Fruit fly (Drosophila melanogaster) whole organism, embryonic: ENCODE measurements around the gene CG1463.

Experiments
- Aef1 ChIP-seq: fragments of 200-800 bp; sonication (Bioruptor generic); IDR thresholded peaks from 3 replicates; pipeline ENCODE4 v1.3.6; 2022; ENCODE audit warnings: missing biosample characterization, missing genetic modification characterization
- CG10543 ChIP-seq: fragments of 200-800 bp; sonication (Bioruptor generic); optimal IDR thresholded peaks from 3 replicates; lab custom pipeline; 2017; ENCODE audit warnings: missing biosample characterization, mild to moderate bottlenecking, missing genetic modification characterization, moderate library complexity
- CG11695 ChIP-seq: fragments of 200-800 bp; sonication (Bioruptor generic); IDR thresholded peaks from 3 replicates; pipeline ENCODE4 v1.3.6; 2022; ENCODE audit warnings: missing biosample characterization, missing genetic modification characterization
- CG12769 ChIP-seq: fragments of 200-800 bp; sonication (Bioruptor generic); optimal IDR thresholded peaks from 2 replicates; lab custom pipeline; 2019; ENCODE audit warnings: missing biosample characterization, mild to moderate bottlenecking, missing genetic modification characterization, moderate library complexity
- CG13624 ChIP-seq: fragments of 200-800 bp; sonication (Bioruptor generic); optimal IDR thresholded peaks from 2 replicates; lab custom pipeline; 2016; ENCODE audit warnings: missing biosample characterization, missing genetic modification characterization
- CG15479 ChIP-seq: fragments of 200-800 bp; sonication (Bioruptor generic); optimal IDR thresholded peaks from 3 replicates; lab custom pipeline; 2019; ENCODE audit warnings: missing biosample characterization, mild to moderate bottlenecking, missing genetic modification characterization, moderate library complexity
- CG1832 ChIP-seq: fragments of 200-800 bp; sonication (Bioruptor generic); optimal IDR thresholded peaks from 2 replicates; lab custom pipeline; 2017; ENCODE audit warnings: missing biosample characterization, mild to moderate bottlenecking, missing genetic modification characterization, inconsistent platforms
- CG18599 ChIP-seq: fragments of 200-800 bp; sonication (Bioruptor generic); optimal IDR thresholded peaks from 3 replicates; lab custom pipeline; 2017; ENCODE audit warnings: missing biosample characterization, missing genetic modification characterization, mild to moderate bottlenecking, moderate library complexity, missing genetic modification reagents
- CG32532 ChIP-seq: fragments of 200-800 bp; sonication (Bioruptor generic); IDR thresholded peaks from 2 replicates; pipeline ENCODE4 v1.3.6; 2022; ENCODE audit warnings: missing biosample characterization, missing genetic modification characterization
- CG34422 ChIP-seq: fragments of 200-800 bp; sonication (Bioruptor generic); IDR thresholded peaks from 3 replicates; pipeline ENCODE4 v1.3.6; 2022; ENCODE audit warnings: missing biosample characterization, missing genetic modification characterization
- CG4282 ChIP-seq: fragments of 200-800 bp; sonication (Bioruptor generic); optimal IDR thresholded peaks from 2 replicates; lab custom pipeline; 2016; ENCODE audit warnings: missing biosample characterization, missing genetic modification characterization
- CG4707 ChIP-seq: fragments of 200-800 bp; sonication (Bioruptor generic); optimal IDR thresholded peaks from 2 replicates; lab custom pipeline; 2018; ENCODE audit warnings: missing biosample characterization, mild to moderate bottlenecking, missing genetic modification characterization, moderate library complexity
- CG6175 ChIP-seq: fragments of 200-800 bp; sonication (Bioruptor generic); IDR thresholded peaks from 3 replicates; pipeline ENCODE4 v1.3.6; 2022; ENCODE audit warnings: missing biosample characterization, missing genetic modification characterization
- CG6813 ChIP-seq: fragments of 200-800 bp; sonication (Bioruptor generic); optimal IDR thresholded peaks from 2 replicates; lab custom pipeline; 2017; ENCODE audit warnings: missing biosample characterization, missing genetic modification characterization, mild to moderate bottlenecking, moderate library complexity, missing genetic modification reagents
- CG7786 ChIP-seq: fragments of 200-800 bp; sonication (Bioruptor generic); optimal IDR thresholded peaks from 2 replicates; lab custom pipeline; 2016; ENCODE audit warnings: missing biosample characterization, missing genetic modification characterization
- CG7987 ChIP-seq: fragments of 200-800 bp; sonication (Bioruptor generic); optimal IDR thresholded peaks from 2 replicates; lab custom pipeline; 2018; ENCODE audit warnings: missing biosample characterization, mild to moderate bottlenecking, missing genetic modification characterization, moderate library complexity
- D19A ChIP-seq: fragments of 200-800 bp; optimal IDR thresholded peaks from 3 replicates; lab custom pipeline; 2019; ENCODE audit warnings: missing biosample characterization, mild to moderate bottlenecking, missing genetic modification characterization, moderate library complexity
- ERR ChIP-seq: fragments of 200-800 bp; sonication (Bioruptor generic); optimal IDR thresholded peaks from 2 replicates; lab custom pipeline; 2016; ENCODE audit warnings: missing biosample characterization, missing genetic modification characterization
- Fer1 ChIP-seq: fragments of 200-800 bp; sonication (Bioruptor generic); optimal IDR thresholded peaks from 2 replicates; lab custom pipeline; 2017; ENCODE audit warnings: missing biosample characterization, mild to moderate bottlenecking, missing genetic modification characterization
- Hmr ChIP-seq: fragments of 200-800 bp; sonication (Bioruptor generic); optimal IDR thresholded peaks from 3 replicates; lab custom pipeline; 2017; ENCODE audit warnings: mild to moderate bottlenecking, missing biosample characterization, missing genetic modification reagents, missing genetic modification characterization
- Hr51 ChIP-seq, 2 experiments: fragments of 200-800 bp; sonication (Bioruptor generic); optimal IDR thresholded peaks; 2 replicates in 1 of 2; 3 replicates in 1 of 2; lab custom pipeline; 2016 to 2018; ENCODE audit warnings: missing biosample characterization in 2 of 2, missing genetic modification characterization in 2 of 2, mild to moderate bottlenecking in 1 of 2, moderate library complexity in 1 of 2
- Meics ChIP-seq: fragments of 200-800 bp; sonication (Bioruptor generic); optimal IDR thresholded peaks from 2 replicates; lab custom pipeline; 2017; ENCODE audit warnings: missing biosample characterization, mild to moderate bottlenecking, missing genetic modification characterization
- Neu2 ChIP-seq: fragments of 200-800 bp; sonication (Bioruptor generic); optimal IDR thresholded peaks from 3 replicates; lab custom pipeline; 2016; ENCODE audit warnings: missing biosample characterization, missing genetic modification characterization, borderline replicate concordance
- Sry-β ChIP-seq: fragments of 200-800 bp; sonication (Bioruptor generic); optimal IDR thresholded peaks from 2 replicates; lab custom pipeline; 2018; ENCODE audit warnings: missing biosample characterization, mild to moderate bottlenecking, missing genetic modification characterization, moderate library complexity
- Xbp1 ChIP-seq: fragments of 200-800 bp; sonication (Bioruptor generic); optimal IDR thresholded peaks from 3 replicates; lab custom pipeline; 2016; ENCODE audit warnings: missing biosample characterization, mild to moderate bottlenecking, missing genetic modification characterization
- Xrp1 ChIP-seq: fragments of 200-800 bp; sonication (Bioruptor generic); IDR thresholded peaks from 2 replicates; pipeline ENCODE4 v1.3.6; 2022; ENCODE audit warnings: missing biosample characterization, missing genetic modification characterization
- YL-1 ChIP-seq: fragments of 200-800 bp; sonication (Bioruptor generic); optimal IDR thresholded peaks from 3 replicates; lab custom pipeline; 2017; ENCODE audit warnings: missing biosample characterization, mild to moderate bottlenecking, missing genetic modification characterization
- abd-A ChIP-seq: fragments of 200-800 bp; sonication (Bioruptor generic); optimal IDR thresholded peaks from 3 replicates; lab custom pipeline; 2019; ENCODE audit warnings: missing biosample characterization, mild to moderate bottlenecking, missing genetic modification characterization, moderate library complexity
- bbx ChIP-seq: fragments of 200-800 bp; sonication (Bioruptor generic); IDR thresholded peaks from 2 replicates; pipeline ENCODE4 v1.3.6; 2022; ENCODE audit warnings: missing biosample characterization, missing genetic modification characterization; ENCODE audit not compliant: partially characterized antibody
- bsh ChIP-seq, 2 experiments: fragments of 200-800 bp; sonication (Bioruptor generic); optimal IDR thresholded peaks; 2 replicates each; lab custom pipeline; 2017 to 2018; ENCODE audit warnings: mild to moderate bottlenecking in 2 of 2, missing biosample characterization in 2 of 2, missing genetic modification characterization in 2 of 2, moderate library complexity in 1 of 2
- crol ChIP-seq: fragments of 200-800 bp; sonication (Bioruptor generic); IDR thresholded peaks from 2 replicates; pipeline ENCODE4 v1.3.6; 2022; ENCODE audit warnings: missing biosample characterization, missing genetic modification characterization
- crp ChIP-seq, 2 experiments: fragments of 200-800 bp; sonication (Bioruptor generic); optimal IDR thresholded peaks; 2 replicates in 1 of 2; 3 replicates in 1 of 2; lab custom pipeline; 2017; ENCODE audit warnings: missing biosample characterization in 2 of 2, missing genetic modification characterization in 2 of 2, mild to moderate bottlenecking in 1 of 2, moderate library complexity in 1 of 2
- cwo ChIP-seq: fragments of 200-800 bp; sonication (Bioruptor generic); optimal IDR thresholded peaks from 3 replicates; lab custom pipeline; 2017; ENCODE audit warnings: missing biosample characterization, missing genetic modification characterization, mild to moderate bottlenecking, moderate library complexity, missing genetic modification reagents
- gem ChIP-seq: fragments of 200-800 bp; sonication (Bioruptor generic); optimal IDR thresholded peaks from 2 replicates; lab custom pipeline; 2019; ENCODE audit warnings: missing biosample characterization, mild to moderate bottlenecking, missing genetic modification characterization, moderate library complexity
- gsb-n ChIP-seq: fragments of 200-800 bp; sonication (Bioruptor generic); optimal IDR thresholded peaks from 3 replicates; lab custom pipeline; 2018; ENCODE audit warnings: missing biosample characterization, mild to moderate bottlenecking, missing genetic modification characterization
- gt ChIP-seq: fragments of 200-800 bp; sonication (Bioruptor generic); IDR thresholded peaks from 2 replicates; pipeline ENCODE4 v1.3.6; 2022; ENCODE audit warnings: missing biosample characterization, missing genetic modification characterization
- insv ChIP-seq, 2 experiments: fragments of 200-800 bp; sonication (Bioruptor generic); optimal IDR thresholded peaks; 3 replicates each; lab custom pipeline; 2016 to 2018; ENCODE audit warnings: missing biosample characterization in 2 of 2, missing genetic modification characterization in 2 of 2
- jing ChIP-seq: fragments of 200-800 bp; sonication (Bioruptor generic); optimal IDR thresholded peaks from 2 replicates; lab custom pipeline; 2018; ENCODE audit warnings: missing biosample characterization, mild to moderate bottlenecking, missing genetic modification characterization
- kni ChIP-seq: fragments of 200-800 bp; sonication (Bioruptor generic); optimal IDR thresholded peaks from 3 replicates; lab custom pipeline; 2017; ENCODE audit warnings: mild to moderate bottlenecking, missing biosample characterization, missing genetic modification reagents, missing genetic modification characterization
- lbe ChIP-seq: fragments of 200-800 bp; sonication (Bioruptor generic); optimal IDR thresholded peaks from 2 replicates; lab custom pipeline; 2016; ENCODE audit warnings: missing biosample characterization, mild to moderate bottlenecking, missing genetic modification characterization
- nom ChIP-seq: fragments of 200-800 bp; sonication (Bioruptor generic); optimal IDR thresholded peaks from 2 replicates; lab custom pipeline; 2017; ENCODE audit warnings: missing biosample characterization, missing genetic modification characterization, mild to moderate bottlenecking, moderate library complexity, missing genetic modification reagents
- pros ChIP-seq: fragments of 200-800 bp; sonication (Bioruptor generic); optimal IDR thresholded peaks from 3 replicates; lab custom pipeline; 2019; ENCODE audit warnings: missing biosample characterization, mild to moderate bottlenecking, missing genetic modification characterization, moderate library complexity
- rib ChIP-seq: fragments of 200-800 bp; sonication (Bioruptor generic); IDR thresholded peaks from 2 replicates; pipeline ENCODE4 v1.3.6; 2022; ENCODE audit warnings: missing biosample characterization, missing genetic modification characterization
- scrt ChIP-seq: fragments of 200-800 bp; sonication (Bioruptor generic); optimal IDR thresholded peaks from 2 replicates; lab custom pipeline; 2018; ENCODE audit warnings: missing biosample characterization, mild to moderate bottlenecking, missing genetic modification characterization, moderate library complexity
- shn ChIP-seq: fragments of 200-800 bp; sonication (Bioruptor generic); optimal IDR thresholded peaks from 3 replicates; lab custom pipeline; 2016; ENCODE audit warnings: missing biosample characterization, missing genetic modification characterization
- sna ChIP-seq: fragments of 200-800 bp; sonication (Bioruptor generic); IDR thresholded peaks from 2 replicates; pipeline ENCODE4 v1.3.6; 2022; ENCODE audit warnings: missing biosample characterization, missing genetic modification characterization; ENCODE audit not compliant: partially characterized antibody
- zen2 ChIP-seq: fragments of 200-800 bp; sonication (Bioruptor generic); IDR thresholded peaks from 3 replicates; pipeline ENCODE4 v1.3.6; 2022; ENCODE audit warnings: missing biosample characterization, missing genetic modification characterization; ENCODE audit not compliant: partially characterized antibody

CG1463 gene

dm6 chrX:12574666-12575202 is 36.7 kb downstream of the CG1463 start (continued):
- TF ChIP-seq Neu2 (GFP tag; lab: Kevin White, UChicago), result no peak
- TF ChIP-seq jing (GFP tag; lab: Kevin White, UChicago), result no peak
- TF ChIP-seq abd-A (tag; lab: Kevin White, UChicago), result peak; percentile 62
- peak; percentile 2 for TF ChIP-seq cwo
- TF ChIP-seq Hr51 (GFP tag; optimal IDR thresholded peaks at IDR 0.05; lab: Kevin White, UChicago), result peak in 1 of 2 experiments; percentile 19
- 0 out of 2 replicates have a peak, but pooled peaks have one; percentile 5 for TF ChIP-seq Xrp1 (GFP tag; lab: Robert Waterston, UW)
- no peak for TF ChIP-seq YL-1 (GFP tag; lab: Kevin White, UChicago)
- peak; percentile 97 for TF ChIP-seq CG15479 (GFP tag; lab: Kevin White, UChicago)
- TF ChIP-seq CG6175 (GFP tag; lab: Robert Waterston, UW), result no peak
- peak; percentile 18 for TF ChIP-seq shn (GFP tag; lab: Kevin White, UChicago)
- peak; percentile 28 for TF ChIP-seq scrt (GFP tag; lab: Kevin White, UChicago)
- TF ChIP-seq nom (GFP tag; lab: Kevin White, UChicago), result peak; percentile 99
- peak; percentile 2 for TF ChIP-seq Fer1 (GFP tag; lab: Kevin White, UChicago)
- no peak for TF ChIP-seq ERR (GFP tag; lab: Kevin White, UChicago)
- TF ChIP-seq D19A (tag; lab: Kevin White, UChicago), result peak; percentile 41
- TF ChIP-seq Sry-β (GFP tag; lab: Kevin White, UChicago), result no peak
- TF ChIP-seq CG7786 (GFP tag; lab: Kevin White, UChicago), result peak; percentile 29
- TF ChIP-seq gem, result peak; percentile 16
- TF ChIP-seq Hmr (GFP tag; lab: Kevin White, UChicago), result peak; percentile 7
- TF ChIP-seq zen2 (GFP tag; lab: Robert Waterston, UW), result 0 out of 3 replicates have a peak, but pooled peaks have one; percentile 7
- TF ChIP-seq CG34422 (GFP tag; lab: Robert Waterston, UW), result peak; percentile 67; the same call in 1 of the 3 replicates
- 0 out of 2 replicates have a peak, but pooled peaks have one; percentile 11 for TF ChIP-seq bbx (GFP tag; lab: Robert Waterston, UW)
- peak; percentile 84 for TF ChIP-seq CG1832 (GFP tag; lab: Kevin White, UChicago)
- TF ChIP-seq insv (GFP tag; optimal IDR thresholded peaks at IDR 0.05; lab: Kevin White, UChicago), result peak in 1 of 2 experiments; percentile 25
- peak; percentile 98 for TF ChIP-seq pros (GFP tag; lab: Kevin White, UChicago)
- peak in 1 of 2 experiments; percentile 70 for TF ChIP-seq crp (GFP tag; optimal IDR thresholded peaks at IDR 0.05; lab: Kevin White, UChicago)
- TF ChIP-seq gsb-n (tag; lab: Kevin White, UChicago), result no peak
- no peak for TF ChIP-seq CG6813 (GFP tag; lab: Kevin White, UChicago)
- TF ChIP-seq CG13624, result no peak
- peak; percentile 42; the same call in 2 of the 3 replicates for TF ChIP-seq Aef1 (GFP tag; lab: Robert Waterston, UW)
- peak; percentile 90 for TF ChIP-seq CG4707 (GFP tag; lab: Kevin White, UChicago)
- TF ChIP-seq CG32532 (GFP tag; lab: Robert Waterston, UW), result peak; percentile 21; the same call in 1 of the 2 replicates
- peak; percentile 75; the same call in 1 of the 2 replicates for TF ChIP-seq crol (GFP tag; lab: Robert Waterston, UW)
- TF ChIP-seq kni, result peak; percentile 26
- TF ChIP-seq bsh (GFP tag; optimal IDR thresholded peaks at IDR 0.05; lab: Kevin White, UChicago), result peak; percentile 6 to 96
- TF ChIP-seq CG7987, result peak; percentile 77
- peak; percentile 25 for TF ChIP-seq CG10543 (GFP tag; lab: Kevin White, UChicago)
- TF ChIP-seq sna (GFP tag; lab: Robert Waterston, UW), result peak; percentile 28; the same call in 1 of the 2 replicates
- peak; percentile 60 for TF ChIP-seq lbe
- peak; percentile 94 for TF ChIP-seq rib
- TF ChIP-seq Xbp1 (GFP tag; lab: Kevin White, UChicago), result peak; percentile 16
- no peak for TF ChIP-seq gt
- peak; percentile 13 for TF ChIP-seq CG12769
- 0 out of 3 replicates have a peak, but pooled peaks have one; percentile 37 for TF ChIP-seq CG11695 (GFP tag; lab: Robert Waterston, UW)
- TF ChIP-seq CG18599 (GFP tag; lab: Kevin White, UChicago), result peak; percentile 8
- TF ChIP-seq CG4282 (GFP tag; lab: Kevin White, UChicago), result peak; percentile 77
- peak; percentile 12 for TF ChIP-seq Meics (GFP tag; lab: Kevin White, UChicago)
